Worm (Caenorhabditis elegans) whole organism, late embryonic: ENCODE data around the gene T21D12.7.

ENCODE experiments used
- ceh-9 ChIP-seq: sonication (generic microtip); optimal IDR thresholded peaks from 2 replicates; lab custom pipeline; 2016; ENCODE audit warnings: mild to moderate bottlenecking, missing genetic modification characterization, inconsistent platforms, missing compliant biosample characterization
- dmd-4 ChIP-seq: sonication (generic microtip); optimal IDR thresholded peaks from 2 replicates; lab custom pipeline; 2016; ENCODE audit warnings: borderline replicate concordance, missing genetic modification characterization, missing compliant biosample characterization
- dve-1 ChIP-seq: sonication (generic microtip); optimal IDR thresholded peaks from 2 replicates; lab custom pipeline; 2017; ENCODE audit warnings: antibody characterized with exemption, mild to moderate bottlenecking, missing genetic modification characterization, missing compliant biosample characterization
- ets-4 ChIP-seq: sonication (generic microtip); optimal IDR thresholded peaks from 2 replicates; lab custom pipeline; 2016; ENCODE audit warnings: missing genetic modification characterization, missing compliant biosample characterization
- lin-11 ChIP-seq: fragments of 200-800 bp; sonication (Bioruptor generic); optimal IDR thresholded peaks from 2 replicates; lab custom pipeline; 2018; ENCODE audit warnings: mild to moderate bottlenecking, missing genetic modification characterization, missing compliant biosample characterization
- nhr-232 ChIP-seq: sonication (generic microtip); optimal IDR thresholded peaks from 2 replicates; lab custom pipeline; 2016; ENCODE audit warnings: missing genetic modification characterization, missing compliant biosample characterization
- npax-4 ChIP-seq: sonication (generic microtip); optimal IDR thresholded peaks from 2 replicates; lab custom pipeline; 2016; ENCODE audit warnings: missing genetic modification characterization, missing compliant biosample characterization
- pha-4 ChIP-seq: fragments of 150-350 bp; optimal IDR thresholded peaks from 2 replicates; lab custom pipeline; 2018; ENCODE audit warnings: missing biosample characterization, missing genetic modification reagents, missing genetic modification characterization
- sdc-2 ChIP-seq: sonication (generic microtip); optimal IDR thresholded peaks from 2 replicates; lab custom pipeline; 2016; ENCODE audit warnings: missing genotype, missing genetic modification characterization, missing compliant biosample characterization
- ttx-3 ChIP-seq: sonication (generic microtip); optimal IDR thresholded peaks from 2 replicates; lab custom pipeline; 2016; ENCODE audit warnings: missing genetic modification reagents, missing genetic modification characterization, missing compliant biosample characterization
- unc-55 ChIP-seq: sonication (generic microtip); optimal IDR thresholded peaks from 2 replicates; lab custom pipeline; 2017; ENCODE audit warnings: missing biosample characterization, missing genetic modification reagents, missing genetic modification characterization

- TF ChIP-seq unc-55 (GFP tag; lab: Kevin White, UChicago) (no peak), ceh-9 (tag; lab: Kevin White, UChicago) (no peak), lin-11 (tag; lab: Kevin White, UChicago) (no peak), ets-4 (no peak), nhr-232 (no peak), sdc-2 (no peak), ttx-3 (tag; lab: Kevin White, UChicago) (no peak), npax-4 (tag; lab: Kevin White, UChicago) (no peak), dmd-4 (tag; lab: Kevin White, UChicago) (no peak), dve-1 (no peak), pha-4 (no peak)
These were observed 653 bp upstream of the T21D12.7 start for ce11 chrIV:291851-292367.
